Worm (Caenorhabditis elegans) whole organism, L4 larva: Measurements from ENCODE around the gene ced-4.
A peak's percentile ranks its signal among the peaks of the same experiment; 100 is the strongest.

Source experiments
- F26F4.8 ChIP-seq: fragments of 200-800 bp; sonication (Bioruptor generic); conservative IDR thresholded peaks from 2 replicates; pipeline ENCODE4 v1.3.6; 2022; ENCODE audit warnings: missing genetic modification characterization, missing compliant biosample characterization
- T20F7.1 ChIP-seq: fragments of 200-800 bp; sonication (Bioruptor generic); optimal IDR thresholded peaks from 2 replicates; lab custom pipeline; 2018; ENCODE audit warnings: mild to moderate bottlenecking, missing genetic modification characterization, missing compliant biosample characterization
- Y48G9A.11 ChIP-seq: fragments of 200-800 bp; sonication (Bioruptor generic); IDR thresholded peaks from 2 replicates; pipeline ENCODE4 v1.3.6; 2022; ENCODE audit warnings: missing genetic modification reagents, missing genetic modification characterization, missing compliant biosample characterization
- aha-1 ChIP-seq: fragments of 150-350 bp; peaks from one replicate; lab custom pipeline; 2014; ENCODE audit warnings: missing biosample characterization, missing genetic modification characterization
- attf-4 ChIP-seq: sonication (generic microtip); optimal IDR thresholded peaks from 3 replicates; lab custom pipeline; 2017; ENCODE audit warnings: missing biosample characterization, missing genetic modification characterization
- ceh-28 ChIP-seq: fragments of 150-350 bp; optimal IDR thresholded peaks from 2 replicates; lab custom pipeline; 2014; ENCODE audit warnings: missing biosample characterization, missing genetic modification reagents, missing genetic modification characterization
- ceh-32 ChIP-seq: sonication (generic microtip); optimal IDR thresholded peaks from 2 replicates; lab custom pipeline; 2016; ENCODE audit warnings: mild to moderate bottlenecking, missing genetic modification characterization, missing compliant biosample characterization; ENCODE audit not compliant: poor library complexity
- ceh-44 ChIP-seq: fragments of 200-800 bp; sonication (Bioruptor generic); IDR thresholded peaks from 2 replicates; pipeline ENCODE4 v1.3.6; 2022; ENCODE audit warnings: missing genetic modification reagents, missing genetic modification characterization, missing compliant biosample characterization
- ctbp-1 ChIP-seq: fragments of 200-800 bp; sonication (Bioruptor generic); IDR thresholded peaks from 2 replicates; pipeline ENCODE4 v1.3.6; 2022; ENCODE audit warnings: missing genetic modification reagents, missing genetic modification characterization, missing compliant biosample characterization
- daf-19 ChIP-seq: fragments of 200-800 bp; sonication (Bioruptor generic); conservative IDR thresholded peaks from 2 replicates; pipeline ENCODE4 v1.3.6; 2022; ENCODE audit warnings: missing genetic modification characterization, missing compliant biosample characterization
- dmd-8 ChIP-seq: fragments of 200-800 bp; sonication (Bioruptor generic); IDR thresholded peaks from 2 replicates; pipeline ENCODE4 v1.3.6; 2022; ENCODE audit warnings: missing genetic modification characterization, missing compliant biosample characterization
- dpl-1 ChIP-seq: fragments of 150-350 bp; optimal IDR thresholded peaks from 2 replicates; lab custom pipeline; 2014; ENCODE audit warnings: missing biosample characterization, missing genetic modification reagents, missing genetic modification characterization
- dve-1 ChIP-seq: sonication (generic microtip); optimal IDR thresholded peaks from 2 replicates; lab custom pipeline; 2017; ENCODE audit warnings: antibody characterized with exemption, mild to moderate bottlenecking, missing genetic modification characterization, missing compliant biosample characterization; ENCODE audit not compliant: insufficient read depth
- egl-27 ChIP-seq: sonication (generic microtip); optimal IDR thresholded peaks from 3 replicates; lab custom pipeline; 2017; ENCODE audit warnings: missing biosample characterization, missing genetic modification reagents, missing genetic modification characterization
- fkh-10 ChIP-seq: fragments of 150-350 bp; optimal IDR thresholded peaks from 2 replicates; lab custom pipeline; 2014; ENCODE audit warnings: missing biosample characterization, missing genetic modification reagents, missing genetic modification characterization
- hlh-30 ChIP-seq: sonication (generic microtip); optimal IDR thresholded peaks from 2 replicates; lab custom pipeline; 2017; ENCODE audit warnings: antibody characterized with exemption, mild to moderate bottlenecking, missing genetic modification characterization, missing compliant biosample characterization; ENCODE audit not compliant: insufficient read depth
- hmg-1.1 ChIP-seq: fragments of 200-800 bp; sonication (Bioruptor generic); IDR thresholded peaks from 2 replicates; pipeline ENCODE4 v1.3.6; 2022; ENCODE audit warnings: missing genetic modification reagents, missing genetic modification characterization, missing compliant biosample characterization
- lim-7 ChIP-seq: fragments of 200-800 bp; sonication (Bioruptor generic); IDR thresholded peaks from 2 replicates; pipeline ENCODE4 v1.3.6; 2022; ENCODE audit warnings: missing genetic modification characterization, missing compliant biosample characterization
- lin-1 ChIP-seq: fragments of 200-800 bp; sonication (Bioruptor generic); IDR thresholded peaks from 2 replicates; pipeline ENCODE4 v1.3.6; 2022; ENCODE audit warnings: missing genetic modification reagents, missing genetic modification characterization, missing compliant biosample characterization
- lin-13 ChIP-seq: fragments of 150-350 bp; optimal IDR thresholded peaks from 2 replicates; lab custom pipeline; 2014; ENCODE audit warnings: missing biosample characterization, missing genetic modification reagents, missing genetic modification characterization
- lin-29 ChIP-seq: fragments of 200-800 bp; sonication (Bioruptor generic); IDR thresholded peaks from 2 replicates; pipeline ENCODE4 v1.3.6; 2022; ENCODE audit warnings: missing genetic modification reagents, missing genetic modification characterization, missing compliant biosample characterization
- lin-38 ChIP-seq: fragments of 200-800 bp; sonication (Bioruptor generic); IDR thresholded peaks from 2 replicates; pipeline ENCODE4 v1.3.6; 2022; ENCODE audit warnings: missing genetic modification reagents, missing genetic modification characterization, missing compliant biosample characterization
- lsy-2 ChIP-seq, 2 experiments: fragments of 150-350 bp in 1 of 2; sonication (generic microtip) in 1 of 2; optimal IDR thresholded peaks; 2 replicates each; lab custom pipeline; 2014 to 2017; ENCODE audit warnings: missing biosample characterization in 2 of 2, missing genetic modification characterization in 2 of 2
- madf-5 ChIP-seq, 2 experiments: fragments of 200-800 bp; sonication (Bioruptor generic); IDR thresholded peaks; 2 replicates each; pipeline ENCODE4 v1.3.6; 2022; ENCODE audit warnings: missing compliant biosample characterization in 2 of 2, missing genetic modification characterization in 2 of 2
- madf-9 ChIP-seq: fragments of 200-800 bp; sonication (Bioruptor generic); conservative IDR thresholded peaks from 2 replicates; pipeline ENCODE4 v1.3.6; 2022; ENCODE audit warnings: missing genetic modification reagents, missing genetic modification characterization, missing compliant biosample characterization
- mes-2 ChIP-seq: sonication (generic microtip); optimal IDR thresholded peaks from 2 replicates; lab custom pipeline; 2016; ENCODE audit warnings: missing genotype, mild to moderate bottlenecking, missing genetic modification characterization, missing compliant biosample characterization; ENCODE audit not compliant: poor library complexity, severe bottlenecking
- mxl-3 ChIP-seq: fragments of 200-800 bp; sonication (Bioruptor generic); optimal IDR thresholded peaks from 2 replicates; lab custom pipeline; 2018; ENCODE audit warnings: mild to moderate bottlenecking, missing genetic modification characterization, missing compliant biosample characterization
- nhr-102 ChIP-seq: sonication (generic microtip); optimal IDR thresholded peaks from 2 replicates; lab custom pipeline; 2016; ENCODE audit warnings: mild to moderate bottlenecking, missing genetic modification characterization, moderate library complexity, missing compliant biosample characterization
- nhr-237 ChIP-seq: sonication (generic microtip); optimal IDR thresholded peaks from 2 replicates; lab custom pipeline; 2017; ENCODE audit warnings: missing biosample characterization, missing genetic modification characterization
- nhr-28 ChIP-seq: fragments of 150-350 bp; optimal IDR thresholded peaks from 2 replicates; lab custom pipeline; 2014; ENCODE audit warnings: missing biosample characterization, missing genetic modification characterization
- nhr-41 ChIP-seq: fragments of 200-800 bp; sonication (Bioruptor generic); IDR thresholded peaks from 2 replicates; pipeline ENCODE4 v1.3.6; 2022; ENCODE audit warnings: missing genetic modification reagents, missing genetic modification characterization, missing compliant biosample characterization
- nhr-42 ChIP-seq: fragments of 200-800 bp; sonication (Bioruptor generic); IDR thresholded peaks from 2 replicates; pipeline ENCODE4 v1.3.6; 2022; ENCODE audit warnings: missing genetic modification characterization, missing compliant biosample characterization
- nhr-48 ChIP-seq: sonication (generic microtip); optimal IDR thresholded peaks from 2 replicates; lab custom pipeline; 2016; ENCODE audit warnings: mild to moderate bottlenecking, missing genetic modification characterization, missing compliant biosample characterization
- nhr-77 ChIP-seq: fragments of 150-350 bp; optimal IDR thresholded peaks from 2 replicates; lab custom pipeline; 2014; ENCODE audit warnings: missing biosample characterization, missing genetic modification characterization
- pqm-1 ChIP-seq: sonication (generic microtip); optimal IDR thresholded peaks from 2 replicates; lab custom pipeline; 2017; ENCODE audit warnings: missing biosample characterization, missing genetic modification characterization
- sdz-12 ChIP-seq: fragments of 200-800 bp; sonication (Bioruptor generic); optimal IDR thresholded peaks from 2 replicates; lab custom pipeline; 2018; ENCODE audit warnings: mild to moderate bottlenecking, missing genetic modification characterization, missing compliant biosample characterization
- set-16 ChIP-seq: fragments of 200-800 bp; sonication (Bioruptor generic); IDR thresholded peaks from 2 replicates; pipeline ENCODE4 v1.3.6; 2022; ENCODE audit warnings: missing genetic modification reagents, missing genetic modification characterization, missing compliant biosample characterization
- tra-1 ChIP-seq: fragments of 200-800 bp; sonication (Bioruptor generic); IDR thresholded peaks from 2 replicates; pipeline ENCODE4 v1.3.6; 2022; ENCODE audit warnings: missing genetic modification reagents, missing genetic modification characterization, missing compliant biosample characterization
- unc-130 ChIP-seq: sonication (generic microtip); optimal IDR thresholded peaks from 2 replicates; lab custom pipeline; 2016; ENCODE audit warnings: missing genetic modification reagents, missing genetic modification characterization, missing compliant biosample characterization
- unc-39 ChIP-seq: sonication (generic microtip); optimal IDR thresholded peaks from 2 replicates; lab custom pipeline; 2017; ENCODE audit warnings: missing biosample characterization, missing genetic modification characterization
- unc-62 ChIP-seq, 3 experiments: fragments of 150-350 bp in 1 of 3; sonication (generic microtip); optimal IDR thresholded peaks in 2 of 3; peaks in 1 of 3; 1 replicate in 1 of 3; 2 replicates in 2 of 3; lab custom pipeline; 2014 to 2017; ENCODE audit warnings: missing biosample characterization in 3 of 3, missing genetic modification characterization in 3 of 3, missing genetic modification reagents in 3 of 3, missing genotype in 1 of 3
- zfp-3 ChIP-seq: fragments of 200-800 bp; sonication (Bioruptor generic); conservative IDR thresholded peaks from 2 replicates; pipeline ENCODE4 v1.3.6; 2022; ENCODE audit warnings: missing genetic modification reagents, missing genetic modification characterization, missing compliant biosample characterization
- zip-11 ChIP-seq: fragments of 200-800 bp; sonication (Bioruptor generic); IDR thresholded peaks from 2 replicates; pipeline ENCODE4 v1.3.6; 2022; ENCODE audit warnings: missing genetic modification characterization, missing compliant biosample characterization
- zip-2 ChIP-seq: fragments of 150-350 bp; optimal IDR thresholded peaks from 2 replicates; lab custom pipeline; 2014; ENCODE audit warnings: missing biosample characterization, missing genetic modification characterization
- ztf-7 ChIP-seq: fragments of 150-350 bp; optimal IDR thresholded peaks from 2 replicates; lab custom pipeline; 2014; ENCODE audit warnings: missing biosample characterization, missing genetic modification characterization

ced-4 gene

ce11 chrIII:4875663-4876062, 23.5 kb downstream of the ced-4 start:
- TF ChIP-seq unc-62 (GFP tag; optimal IDR thresholded peaks at IDR 0.05 in 1 of 2; lab: Kevin White, UChicago) (peak in 1 of 2 experiments; percentile 77), unc-62 (tag; optimal IDR thresholded peaks at IDR 0.05; lab: Kevin White, UChicago) (no peak), egl-27 (tag; lab: Kevin White, UChicago) (no peak), hmg-1.1 (peak; percentile 53; the same call in 1 of the 2 replicates)

- no peak for TF ChIP-seq Y48G9A.11 (GFP tag; lab: Robert Waterston, UW)
- TF ChIP-seq unc-62 (GFP tag; optimal IDR thresholded peaks at IDR 0.05 in 1 of 2; lab: Kevin White, UChicago), result no peak
- TF ChIP-seq unc-62 (tag; optimal IDR thresholded peaks at IDR 0.05; lab: Kevin White, UChicago), result no peak
- no peak for TF ChIP-seq ctbp-1 (GFP tag; lab: Robert Waterston, UW)
- TF ChIP-seq ceh-32 (tag; lab: Kevin White, UChicago), result no peak
- no peak for TF ChIP-seq tra-1 (GFP tag; lab: Robert Waterston, UW)
- no peak for TF ChIP-seq hlh-30
- no peak for TF ChIP-seq unc-130 (GFP tag; lab: Kevin White, UChicago)
- peak; percentile 81 for TF ChIP-seq mes-2
- TF ChIP-seq lsy-2 (tag; optimal IDR thresholded peaks at IDR 0.05; lab: Kevin White, UChicago), result peak in 1 of 2 experiments; percentile 69
- TF ChIP-seq aha-1, result no peak
- TF ChIP-seq nhr-42, result no peak
- TF ChIP-seq sdz-12, result no peak
- TF ChIP-seq zip-11 (GFP tag; lab: Robert Waterston, UW), result no peak
- TF ChIP-seq fkh-10, result peak; percentile 19
- TF ChIP-seq ztf-7 (tag; lab: Kevin White, UChicago), result no peak
- TF ChIP-seq set-16 (GFP tag; lab: Robert Waterston, UW), result no peak
- TF ChIP-seq dpl-1 (GFP tag; lab: Kevin White, UChicago), result peak; percentile 84
- peak; percentile 93 for TF ChIP-seq lin-38 (GFP tag; lab: Robert Waterston, UW)
- no peak for TF ChIP-seq daf-19 (GFP tag; lab: Robert Waterston, UW)
- TF ChIP-seq, all 104 proteins: peak for 5
These were observed 26.2 kb downstream of the ced-4 start, which contains the start of the genes tost-1 and arx-6 for ce11 chrIII:4878281-4878680. tost-1 (minus strand) TSS chrIII:4878311. arx-6 (plus strand) TSS chrIII:4878658.

- TF ChIP-seq nhr-42, result no peak
- no peak for TF ChIP-seq unc-130 (GFP tag; lab: Kevin White, UChicago)
- peak; percentile 62 for TF ChIP-seq lin-38 (GFP tag; lab: Robert Waterston, UW)
- TF ChIP-seq fkh-10, result no peak
- peak; percentile 38 for TF ChIP-seq ceh-28 (tag; lab: Kevin White, UChicago)
These were observed 27.3 kb downstream of the ced-4 start, which contains the start of gene C35D10.1 for ce11 chrIII:4879445-4879844. C35D10.1 (plus strand) TSS chrIII:4879745.

- TF ChIP-seq lin-13 (GFP tag; lab: Kevin White, UChicago), result no peak
- TF ChIP-seq zip-11 (GFP tag; lab: Robert Waterston, UW), result no peak
- TF ChIP-seq pqm-1, result peak; percentile 38
- TF ChIP-seq tra-1 (GFP tag; lab: Robert Waterston, UW), result no peak
- TF ChIP-seq dmd-8 (GFP tag; lab: Robert Waterston, UW), result no peak
- TF ChIP-seq hmg-1.1, result no peak
- TF ChIP-seq unc-39 (tag; lab: Kevin White, UChicago), result no peak
- no peak for TF ChIP-seq F26F4.8 (GFP tag; lab: Robert Waterston, UW)
- TF ChIP-seq mxl-3 (GFP tag; lab: Kevin White, UChicago), result no peak
- no peak for TF ChIP-seq aha-1
- TF ChIP-seq nhr-237 (tag; lab: Kevin White, UChicago), result no peak
- TF ChIP-seq nhr-48 (tag; lab: Kevin White, UChicago), result no peak
- TF ChIP-seq lin-29 (GFP tag; lab: Robert Waterston, UW), result no peak
- no peak for TF ChIP-seq hlh-30
- no peak for TF ChIP-seq lim-7 (GFP tag; lab: Robert Waterston, UW)
- no peak for TF ChIP-seq nhr-77
- no peak for TF ChIP-seq nhr-41 (GFP tag; lab: Robert Waterston, UW)
- no peak for TF ChIP-seq T20F7.1 (GFP tag; lab: Kevin White, UChicago)
- peak; percentile 11 for TF ChIP-seq nhr-28 (tag; lab: Kevin White, UChicago)
- no peak for TF ChIP-seq attf-4
- no peak for TF ChIP-seq madf-5 (GFP tag; IDR thresholded peaks at IDR 0.05; lab: Robert Waterston, UW)
- TF ChIP-seq nhr-102 (tag; lab: Kevin White, UChicago), result no peak
- no peak for TF ChIP-seq lin-1 (GFP tag; lab: Robert Waterston, UW)
- no peak for TF ChIP-seq zip-2 (tag; lab: Kevin White, UChicago)
- no peak for TF ChIP-seq ceh-44 (GFP tag; lab: Robert Waterston, UW)
- no peak for TF ChIP-seq zfp-3 (GFP tag; lab: Robert Waterston, UW)
- no peak for TF ChIP-seq set-16 (GFP tag; lab: Robert Waterston, UW)
- TF ChIP-seq dve-1, result no peak
- TF ChIP-seq madf-9, result no peak
These were observed 29.8 kb downstream of the ced-4 start for ce11 chrIII:4881955-4882354.
